Worm (Caenorhabditis elegans) whole organism, L4/young adult: ENCODE measurements around the gene D1086.19.
"Not testable (repeated sequence)": the region's sequence is repeated elsewhere in the genome, so short reads cannot be mapped to it uniquely, and the experiment has no call there.

ENCODE experiments used
- W03F9.2 ChIP-seq: fragments of 150-350 bp; optimal IDR thresholded peaks from 2 replicates; lab custom pipeline; 2014; ENCODE audit warnings: missing biosample characterization, missing genetic modification characterization
- dao-5 ChIP-seq: sonication (generic microtip); optimal IDR thresholded peaks from 2 replicates; lab custom pipeline; 2016; ENCODE audit warnings: missing genotype, missing genetic modification characterization, moderate library complexity, missing compliant biosample characterization
- him-1 ChIP-seq: sonication (generic microtip); optimal IDR thresholded peaks from 2 replicates; lab custom pipeline; 2016; ENCODE audit warnings: missing genotype, missing genetic modification reagents, missing genetic modification characterization, missing compliant biosample characterization

D1086.19 gene

DNA sequence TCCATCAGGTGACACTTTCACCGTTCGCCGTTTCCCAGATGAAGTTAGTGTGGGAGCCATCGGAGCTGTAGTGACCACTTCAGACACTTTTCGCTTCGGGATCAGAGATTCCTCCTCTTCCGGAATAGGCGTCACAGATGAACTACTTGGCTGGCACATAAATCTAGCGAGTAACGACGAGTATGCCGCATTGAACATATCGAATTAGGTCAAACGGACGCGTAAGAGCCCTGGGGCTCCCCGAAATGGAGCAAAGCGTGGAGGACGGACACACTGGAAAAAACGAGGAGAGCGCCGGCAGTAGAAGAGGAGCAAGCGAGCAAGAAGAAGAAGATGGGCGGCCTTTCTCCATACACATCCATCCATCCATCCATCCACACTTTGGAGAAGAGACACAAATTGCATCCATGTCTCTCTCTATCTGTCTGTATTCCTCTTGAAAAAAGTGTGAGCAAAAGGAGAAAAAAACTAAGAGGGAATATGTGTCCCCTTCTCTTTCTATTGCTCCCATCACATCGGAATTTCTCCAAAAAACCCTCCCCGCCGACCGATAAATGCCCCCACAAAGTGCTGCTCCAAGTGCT, 38.3 kb downstream of the D1086.19 start:
- no peak for TF ChIP-seq dao-5
- TF ChIP-seq him-1 (tag; lab: Kevin White, UChicago), result no peak
- no peak for TF ChIP-seq W03F9.2 (tag; lab: Kevin White, UChicago)

DNA sequence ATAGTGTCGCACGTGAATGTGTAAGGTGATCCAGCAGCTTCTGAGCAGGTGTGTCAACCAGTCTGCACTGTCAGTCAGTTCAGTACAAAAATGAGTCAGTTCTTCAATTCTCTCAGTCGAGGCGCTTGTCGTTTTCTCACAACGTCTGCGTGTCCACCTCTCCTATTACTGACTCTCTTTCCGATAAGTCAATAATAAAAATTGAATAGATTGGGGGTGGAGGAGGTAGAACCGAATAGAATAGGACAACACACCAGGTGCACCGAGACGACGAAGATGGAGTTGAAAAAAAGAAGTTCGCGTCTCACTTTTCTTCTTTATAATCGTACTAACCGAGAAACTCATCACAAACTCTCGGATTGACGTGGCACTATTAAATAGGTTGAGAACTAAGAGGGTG, 39.7 kb downstream of the D1086.19 start:
- TF ChIP-seq W03F9.2 (tag; lab: Kevin White, UChicago) (no peak), dao-5 (no peak), him-1 (tag; lab: Kevin White, UChicago) (no peak)

DNA sequence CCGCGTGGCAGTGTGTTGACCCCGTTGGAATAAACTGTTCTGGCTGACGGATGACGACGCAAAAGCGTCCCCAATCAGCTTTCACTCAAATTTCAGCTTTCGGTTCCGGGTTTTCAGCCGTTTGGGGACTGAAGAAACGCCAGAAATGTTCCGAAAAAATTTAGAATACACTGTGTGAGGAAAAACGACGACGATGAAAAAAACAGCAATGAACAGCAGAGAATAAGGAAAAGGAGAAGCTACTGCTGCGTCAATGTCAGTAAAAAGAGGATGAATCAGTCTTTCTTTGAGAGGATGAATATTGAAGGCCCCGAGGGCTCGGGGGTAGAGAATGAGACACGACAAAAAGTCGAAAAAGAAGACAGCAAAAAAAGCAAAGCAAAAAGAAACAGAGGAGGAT, 40.7 kb downstream of the D1086.19 start:
- TF ChIP-seq dao-5, result no peak
- TF ChIP-seq W03F9.2 (tag; lab: Kevin White, UChicago), result no peak
- TF ChIP-seq him-1 (tag; lab: Kevin White, UChicago), result no peak

DNA sequence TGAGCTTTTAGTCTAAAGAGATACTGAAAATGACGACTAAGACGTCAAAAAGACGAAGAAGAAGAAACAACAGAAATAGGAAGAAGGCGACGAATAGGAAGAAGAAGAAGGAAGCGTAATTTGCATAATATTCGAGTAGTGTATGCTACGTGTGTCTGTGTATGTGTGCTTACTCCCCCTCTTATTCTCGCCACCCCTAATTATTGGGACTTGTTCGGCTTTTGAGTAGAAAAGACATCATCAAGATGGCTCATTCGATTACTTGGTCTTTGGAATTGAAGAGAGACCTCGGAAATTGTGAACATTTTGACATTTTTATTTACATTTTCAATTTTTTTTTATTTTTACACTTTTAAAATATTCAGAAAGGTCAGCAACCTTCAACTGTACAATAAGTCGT, 42.1 kb downstream of the D1086.19 start:
- TF ChIP-seq him-1 (tag; lab: Kevin White, UChicago) (no peak), dao-5 (no peak), W03F9.2 (tag; lab: Kevin White, UChicago) (no peak)

DNA sequence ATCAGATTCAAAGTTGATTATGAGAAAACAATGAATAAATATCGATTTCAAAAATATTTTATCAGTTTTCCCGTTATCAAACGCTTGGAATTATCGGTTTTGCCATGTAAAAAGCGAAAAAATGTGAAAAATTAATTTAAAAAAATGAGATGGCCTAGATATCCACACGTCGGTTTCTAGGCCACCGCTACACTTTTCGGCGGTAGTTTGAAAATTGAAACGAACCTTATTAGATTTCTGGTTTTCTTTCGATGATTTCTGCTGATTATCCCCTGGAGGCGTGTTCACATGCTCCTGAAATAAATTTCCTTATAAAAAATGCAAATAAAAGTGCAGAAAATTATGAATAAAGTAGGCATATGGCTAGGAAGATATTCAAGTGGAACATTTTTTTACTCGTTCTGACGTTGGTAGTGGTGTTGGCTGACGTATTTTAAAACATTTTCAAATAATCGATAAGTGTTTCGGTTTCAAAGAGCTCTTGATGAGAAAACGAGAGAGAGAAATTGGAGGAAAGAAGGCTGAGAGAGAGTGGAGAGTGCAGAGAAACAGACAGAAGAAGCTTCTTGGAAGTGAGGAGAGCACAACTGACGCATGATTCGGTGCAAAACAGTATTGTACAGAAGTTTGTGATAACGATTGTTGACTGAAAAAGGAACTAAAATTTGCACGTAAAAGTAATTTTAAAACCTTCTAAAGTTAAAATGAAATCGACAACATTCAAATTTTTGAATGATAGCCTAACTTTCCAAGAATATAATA, 45.0 kb downstream of the D1086.19 start:
- TF ChIP-seq dao-5, result no peak
- no peak for TF ChIP-seq him-1 (tag; lab: Kevin White, UChicago)
- TF ChIP-seq W03F9.2 (tag; lab: Kevin White, UChicago), result no peak

DNA sequence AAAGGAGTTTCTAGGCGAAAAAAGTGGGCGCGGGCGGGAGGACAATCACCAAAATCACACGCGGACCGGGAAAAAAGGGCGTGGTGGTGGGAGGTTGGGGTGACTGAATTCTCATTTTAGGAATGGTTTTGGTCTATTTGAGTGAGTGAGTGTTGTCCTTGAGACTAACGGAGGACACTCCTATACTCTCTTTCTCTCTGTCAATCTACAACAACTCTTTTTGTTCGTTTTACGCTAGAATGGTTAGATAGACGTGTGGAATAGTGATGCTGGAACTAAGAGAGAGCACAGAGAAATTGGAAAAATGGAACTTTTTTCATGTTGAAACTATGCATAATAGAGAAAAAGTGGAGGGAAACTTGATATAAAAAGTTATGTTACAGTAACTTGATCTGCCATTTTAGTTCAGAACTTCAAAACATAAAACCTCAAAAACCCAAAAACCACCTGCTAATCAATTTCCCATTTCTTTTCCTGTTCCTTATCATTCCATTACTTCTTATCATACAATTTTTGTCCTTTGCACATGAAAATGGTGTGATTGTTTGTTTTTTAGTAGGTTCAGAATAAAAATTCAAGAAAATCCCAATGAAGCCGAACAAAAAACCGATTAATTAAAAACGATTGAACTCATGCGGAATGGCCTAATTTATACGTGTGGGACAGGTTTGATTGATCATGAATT, 46.7 kb downstream of the D1086.19 start:
- TF ChIP-seq W03F9.2 (tag; lab: Kevin White, UChicago), result no peak
- no peak for TF ChIP-seq him-1 (tag; lab: Kevin White, UChicago)
- TF ChIP-seq dao-5, result no peak

DNA sequence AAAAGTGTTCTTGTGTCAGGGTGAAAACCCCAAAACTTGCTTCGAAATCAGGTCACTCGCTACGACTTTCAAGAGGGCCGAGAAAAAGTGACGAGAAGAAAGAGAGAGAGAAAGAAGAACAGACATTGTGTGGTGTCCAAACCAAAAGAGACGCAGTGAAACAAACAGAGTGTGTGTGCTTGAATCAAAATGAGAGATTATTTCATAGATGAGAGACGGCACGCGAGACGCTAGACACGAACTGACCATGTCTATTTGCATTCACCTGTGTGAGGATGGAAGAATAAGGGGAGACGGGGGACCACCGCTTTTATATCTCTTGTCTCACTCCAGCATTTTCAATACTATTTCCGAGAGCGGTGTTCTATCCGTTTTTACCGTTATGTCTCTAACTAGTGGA, 48.0 kb downstream of the D1086.19 start:
- no peak for TF ChIP-seq W03F9.2 (tag; lab: Kevin White, UChicago)
- no peak for TF ChIP-seq dao-5
- TF ChIP-seq him-1 (tag; lab: Kevin White, UChicago), result no peak

DNA sequence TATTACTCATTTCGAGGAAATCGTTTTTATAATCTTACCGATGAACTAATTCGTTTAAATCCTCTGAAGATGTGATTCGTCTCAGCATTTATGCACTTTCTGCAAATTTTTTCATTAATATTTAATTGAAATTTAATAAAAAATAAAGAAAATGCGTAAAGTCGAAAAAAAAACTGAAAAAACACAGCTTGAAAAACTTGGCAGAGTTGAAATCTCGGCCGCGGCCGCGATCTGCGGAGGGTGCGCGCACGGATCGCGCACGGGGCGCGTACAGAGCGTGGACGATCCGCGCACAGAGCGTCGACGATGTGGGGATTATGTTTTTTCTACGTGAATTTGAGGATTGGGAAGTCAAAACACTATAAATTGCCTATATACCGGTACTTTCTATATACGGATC, 49.6 kb downstream of the D1086.19 start, which contains the start of gene AH10.4:
AH10.4 (minus strand) TSS at position 101 of the 400 bp plus-strand sequence.
- not testable (repeated sequence) for TF ChIP-seq him-1 (tag; lab: Kevin White, UChicago); W03F9.2 (tag; lab: Kevin White, UChicago); dao-5
